Worm (Caenorhabditis elegans) whole organism, L1 larva: ENCODE data around the gene sup-36.

Experiments used
- fos-1 ChIP-seq: fragments of 150-350 bp; optimal IDR thresholded peaks from 2 replicates; lab custom pipeline; 2014; ENCODE audit warnings: missing biosample characterization, missing genetic modification characterization
- lin-35 ChIP-seq, 2 experiments: fragments of 150-350 bp; optimal IDR thresholded peaks; 2 replicates each; lab custom pipeline; 2014; ENCODE audit warnings: missing biosample characterization in 2 of 2, missing genetic modification characterization in 2 of 2, missing genetic modification reagents in 2 of 2
- pqm-1 ChIP-seq: sonication (generic microtip); optimal IDR thresholded peaks from 3 replicates; lab custom pipeline; 2017; ENCODE audit warnings: missing biosample characterization, missing genetic modification characterization
- sox-4 ChIP-seq: sonication (generic microtip); optimal IDR thresholded peaks from 2 replicates; lab custom pipeline; 2016; ENCODE audit warnings: missing genetic modification characterization, missing compliant biosample characterization
- ztf-11 ChIP-seq, 2 experiments: sonication (generic microtip); optimal IDR thresholded peaks; 2 replicates each; lab custom pipeline; 2016 to 2017; ENCODE audit warnings: missing genetic modification characterization in 2 of 2, missing biosample characterization in 1 of 2, missing compliant biosample characterization in 1 of 2

ce11 chrIV:6588080-6588613 lies 13.3 kb upstream of the sup-36 start:
- no peak for TF ChIP-seq fos-1 (tag; lab: Kevin White, UChicago)
- TF ChIP-seq ztf-11 (tag; optimal IDR thresholded peaks at IDR 0.05; lab: Kevin White, UChicago) = no peak
- no peak for TF ChIP-seq pqm-1 (tag; lab: Kevin White, UChicago)
- TF ChIP-seq lin-35 (GFP tag; optimal IDR thresholded peaks at IDR 0.05; lab: Kevin White, UChicago) = no peak
- TF ChIP-seq sox-4 (tag; lab: Kevin White, UChicago) = no peak
